Fruit fly (Drosophila melanogaster) whole organism, embryonic: ENCODE results near the gene Caf1-55.
A peak's percentile ranks its signal among the peaks of the same experiment; 100 is the strongest.

ENCODE experiments used
- Abd-B ChIP-seq: fragments of 200-800 bp; sonication (Bioruptor generic); optimal IDR thresholded peaks from 2 replicates; lab custom pipeline; 2018; ENCODE audit warnings: missing biosample characterization, mild to moderate bottlenecking, missing genetic modification characterization, moderate library complexity
- Adf1 ChIP-seq: fragments of 200-800 bp; sonication (Bioruptor generic); IDR thresholded peaks from 2 replicates; pipeline ENCODE4 v1.3.6; 2022; ENCODE audit warnings: missing biosample characterization, missing genetic modification characterization
- BtbVII ChIP-seq: fragments of 200-800 bp; sonication (Bioruptor generic); optimal IDR thresholded peaks from 3 replicates; lab custom pipeline; 2017; ENCODE audit warnings: missing biosample characterization, mild to moderate bottlenecking, missing genetic modification characterization
- CG11456 ChIP-seq: fragments of 200-800 bp; sonication (Bioruptor generic); IDR thresholded peaks from 3 replicates; pipeline ENCODE4 v1.3.6; 2022; ENCODE audit warnings: missing biosample characterization, missing genetic modification characterization
- CG11723 ChIP-seq: fragments of 200-800 bp; sonication (Bioruptor generic); optimal IDR thresholded peaks from 2 replicates; lab custom pipeline; 2017; ENCODE audit warnings: missing biosample characterization, mild to moderate bottlenecking, missing genetic modification characterization
- CG12071 ChIP-seq: fragments of 200-800 bp; sonication (Bioruptor generic); optimal IDR thresholded peaks from 3 replicates; lab custom pipeline; 2018; ENCODE audit warnings: missing biosample characterization, mild to moderate bottlenecking, missing genetic modification characterization
- CG16815 ChIP-seq: fragments of 200-800 bp; sonication (Bioruptor generic); optimal IDR thresholded peaks from 3 replicates; lab custom pipeline; 2017; ENCODE audit warnings: missing biosample characterization, mild to moderate bottlenecking, missing genetic modification characterization
- CG17186 ChIP-seq: fragments of 200-800 bp; sonication (Bioruptor generic); optimal IDR thresholded peaks from 3 replicates; lab custom pipeline; 2017; ENCODE audit warnings: missing biosample characterization, missing genetic modification reagents, missing genetic modification characterization
- CG18599 ChIP-seq: fragments of 200-800 bp; sonication (Bioruptor generic); optimal IDR thresholded peaks from 3 replicates; lab custom pipeline; 2017; ENCODE audit warnings: missing biosample characterization, missing genetic modification characterization, mild to moderate bottlenecking, moderate library complexity, missing genetic modification reagents
- CG2120 ChIP-seq: fragments of 200-800 bp; sonication (Bioruptor generic); optimal IDR thresholded peaks from 3 replicates; lab custom pipeline; 2016; ENCODE audit warnings: missing biosample characterization, missing genetic modification characterization
- CG2875 ChIP-seq: fragments of 200-800 bp; sonication (Bioruptor generic); optimal IDR thresholded peaks from 2 replicates; lab custom pipeline; 2017; ENCODE audit warnings: missing biosample characterization, mild to moderate bottlenecking, missing genetic modification characterization, missing genetic modification reagents
- CG34422 ChIP-seq: fragments of 200-800 bp; sonication (Bioruptor generic); IDR thresholded peaks from 3 replicates; pipeline ENCODE4 v1.3.6; 2022; ENCODE audit warnings: missing biosample characterization, missing genetic modification characterization
- CG6272 ChIP-seq: fragments of 200-800 bp; sonication (Bioruptor generic); IDR thresholded peaks from 2 replicates; pipeline ENCODE4 v1.3.6; 2022; ENCODE audit warnings: missing biosample characterization, missing genetic modification characterization
- CG6654 ChIP-seq: fragments of 200-800 bp; sonication (Bioruptor generic); optimal IDR thresholded peaks from 2 replicates; lab custom pipeline; 2017; ENCODE audit warnings: missing biosample characterization, mild to moderate bottlenecking, missing genetic modification characterization
- CG6791 ChIP-seq: fragments of 200-800 bp; sonication (Bioruptor generic); IDR thresholded peaks from 3 replicates; pipeline ENCODE4 v1.3.6; 2022; ENCODE audit warnings: missing biosample characterization, missing genetic modification characterization; ENCODE audit not compliant: partially characterized antibody
- CG6813 ChIP-seq: fragments of 200-800 bp; sonication (Bioruptor generic); optimal IDR thresholded peaks from 2 replicates; lab custom pipeline; 2017; ENCODE audit warnings: missing biosample characterization, missing genetic modification characterization, mild to moderate bottlenecking, moderate library complexity, missing genetic modification reagents
- CG7928 ChIP-seq: fragments of 200-800 bp; sonication (Bioruptor generic); optimal IDR thresholded peaks from 2 replicates; lab custom pipeline; 2017; ENCODE audit warnings: missing biosample characterization, mild to moderate bottlenecking, missing genetic modification characterization
- CG8388 ChIP-seq: fragments of 200-800 bp; sonication (Bioruptor generic); optimal IDR thresholded peaks from 2 replicates; lab custom pipeline; 2019; ENCODE audit warnings: missing biosample characterization, mild to moderate bottlenecking, missing genetic modification characterization, moderate library complexity
- CG8924 ChIP-seq: fragments of 200-800 bp; optimal IDR thresholded peaks from 3 replicates; lab custom pipeline; 2019; ENCODE audit warnings: missing biosample characterization, mild to moderate bottlenecking, missing genetic modification characterization, moderate library complexity
- CTCF ChIP-seq: fragments of 200-800 bp; sonication (Bioruptor generic); optimal IDR thresholded peaks from 2 replicates; lab custom pipeline; 2017; ENCODE audit warnings: missing biosample characterization, mild to moderate bottlenecking, missing genetic modification characterization, moderate library complexity
- Dfd ChIP-seq, 2 experiments: fragments of >200 bp; optimal IDR thresholded peaks; 2 replicates each; lab custom pipeline; 2017; ENCODE audit warnings: missing biosample characterization in 2 of 2, missing genetic modification characterization in 2 of 2
- Dll ChIP-seq: fragments of 200-800 bp; sonication (Bioruptor generic); IDR thresholded peaks from 4 replicates; pipeline ENCODE4 v1.3.6; 2022; ENCODE audit warnings: missing biosample characterization, missing genetic modification characterization; ENCODE audit not compliant: partially characterized antibody
- Ets97D ChIP-seq: fragments of 200-800 bp; sonication (Bioruptor generic); optimal IDR thresholded peaks from 3 replicates; lab custom pipeline; 2016; ENCODE audit warnings: missing biosample characterization, missing genetic modification characterization
- HLH54F ChIP-seq: fragments of 200-800 bp; sonication (Bioruptor generic); optimal IDR thresholded peaks from 3 replicates; lab custom pipeline; 2016; ENCODE audit warnings: missing biosample characterization, missing genetic modification characterization
- Hr3 ChIP-seq: fragments of 200-800 bp; sonication (Bioruptor generic); optimal IDR thresholded peaks from 3 replicates; lab custom pipeline; 2016; ENCODE audit warnings: missing biosample characterization, missing genetic modification characterization
- Med ChIP-seq: fragments of 200-800 bp; sonication (Bioruptor generic); peaks from one replicate; lab custom pipeline; 2016; ENCODE audit warnings: missing biosample characterization, missing genetic modification characterization, mild to moderate bottlenecking, inconsistent platforms, moderate library complexity
- Rx ChIP-seq: fragments of 200-800 bp; sonication (Bioruptor generic); IDR thresholded peaks from 2 replicates; pipeline ENCODE4 v1.3.6; 2022; ENCODE audit warnings: missing biosample characterization, missing genetic modification characterization
- Six4 ChIP-seq: fragments of 200-800 bp; sonication (Bioruptor generic); optimal IDR thresholded peaks from 2 replicates; lab custom pipeline; 2016; ENCODE audit warnings: missing biosample characterization, missing genetic modification characterization
- cad ChIP-seq: fragments of >200 bp; optimal IDR thresholded peaks from 2 replicates; lab custom pipeline; 2017; ENCODE audit warnings: missing biosample characterization, missing genetic modification characterization
- cas ChIP-seq: fragments of 200-800 bp; sonication (Bioruptor generic); IDR thresholded peaks from 2 replicates; pipeline ENCODE4 v1.3.6; 2022; ENCODE audit warnings: missing biosample characterization, missing genetic modification characterization
- crc ChIP-seq: fragments of 200-800 bp; sonication (Bioruptor generic); optimal IDR thresholded peaks from 2 replicates; lab custom pipeline; 2016; ENCODE audit warnings: missing biosample characterization, missing genetic modification characterization
- dmrt11E ChIP-seq: fragments of 200-800 bp; sonication (Bioruptor generic); optimal IDR thresholded peaks from 3 replicates; lab custom pipeline; 2018; ENCODE audit warnings: missing biosample characterization, mild to moderate bottlenecking, missing genetic modification characterization, moderate library complexity
- gsb-n ChIP-seq: fragments of 200-800 bp; sonication (Bioruptor generic); optimal IDR thresholded peaks from 3 replicates; lab custom pipeline; 2018; ENCODE audit warnings: missing biosample characterization, mild to moderate bottlenecking, missing genetic modification characterization
- hkb ChIP-seq, 2 experiments: fragments of 200-800 bp in 1 of 2; fragments of >200 bp in 1 of 2; sonication (Bioruptor generic) in 1 of 2; IDR thresholded peaks in 1 of 2; optimal IDR thresholded peaks in 1 of 2; 2 replicates each; pipeline versions ENCODE4 v1.3.6 to Lab custom; 2017 to 2022; ENCODE audit warnings: missing biosample characterization in 1 of 2, missing genetic modification characterization in 1 of 2
- kay ChIP-seq: fragments of 200-800 bp; sonication (Bioruptor generic); optimal IDR thresholded peaks from 2 replicates; lab custom pipeline; 2016; ENCODE audit warnings: missing biosample characterization, missing genetic modification characterization
- kni ChIP-seq: fragments of 200-800 bp; sonication (Bioruptor generic); optimal IDR thresholded peaks from 3 replicates; lab custom pipeline; 2017; ENCODE audit warnings: mild to moderate bottlenecking, missing biosample characterization, missing genetic modification reagents, missing genetic modification characterization
- knrl ChIP-seq: fragments of 200-800 bp; sonication (Bioruptor generic); IDR thresholded peaks from 3 replicates; pipeline ENCODE4 v1.3.6; 2022; ENCODE audit warnings: missing biosample characterization, missing genetic modification characterization; ENCODE audit not compliant: partially characterized antibody
- mld ChIP-seq: fragments of 200-800 bp; sonication (Bioruptor generic); IDR thresholded peaks from 3 replicates; pipeline ENCODE4 v1.3.6; 2022; ENCODE audit warnings: missing biosample characterization, missing genetic modification characterization; ENCODE audit not compliant: partially characterized antibody
- pzg ChIP-seq: fragments of 200-800 bp; sonication (Bioruptor generic); optimal IDR thresholded peaks from 3 replicates; lab custom pipeline; 2018; ENCODE audit warnings: missing biosample characterization, mild to moderate bottlenecking, missing genetic modification characterization, moderate library complexity
- rib ChIP-seq: fragments of 200-800 bp; sonication (Bioruptor generic); IDR thresholded peaks from 2 replicates; pipeline ENCODE4 v1.3.6; 2022; ENCODE audit warnings: missing biosample characterization, missing genetic modification characterization
- ro ChIP-seq: fragments of 200-800 bp; sonication (Bioruptor generic); IDR thresholded peaks from 2 replicates; pipeline ENCODE4 v1.3.6; 2022; ENCODE audit warnings: missing biosample characterization, missing genetic modification characterization
- run ChIP-seq: fragments of 200-800 bp; sonication (Bioruptor generic); optimal IDR thresholded peaks from 3 replicates; lab custom pipeline; 2018; ENCODE audit warnings: missing biosample characterization, mild to moderate bottlenecking, missing genetic modification characterization
- sens-2 ChIP-seq: fragments of 200-800 bp; sonication (Bioruptor generic); IDR thresholded peaks from 2 replicates; pipeline ENCODE4 v1.3.6; 2022; ENCODE audit warnings: missing biosample characterization, missing genetic modification characterization
- sna ChIP-seq: fragments of 200-800 bp; sonication (Bioruptor generic); IDR thresholded peaks from 2 replicates; pipeline ENCODE4 v1.3.6; 2022; ENCODE audit warnings: missing biosample characterization, missing genetic modification characterization; ENCODE audit not compliant: partially characterized antibody
- so ChIP-seq: fragments of 200-800 bp; sonication (Bioruptor generic); IDR thresholded peaks from 3 replicates; pipeline ENCODE4 v1.3.6; 2022; ENCODE audit warnings: missing biosample characterization, missing genetic modification characterization
- sr ChIP-seq: fragments of 200-800 bp; sonication (Bioruptor generic); IDR thresholded peaks from 3 replicates; pipeline ENCODE4 v1.3.6; 2022; ENCODE audit warnings: missing biosample characterization, missing genetic modification characterization
- ssp ChIP-seq: fragments of 200-800 bp; sonication (Bioruptor generic); IDR thresholded peaks from 2 replicates; pipeline ENCODE4 v1.3.6; 2022; ENCODE audit warnings: missing biosample characterization, missing genetic modification characterization
- usp ChIP-seq: fragments of >200 bp; optimal IDR thresholded peaks from 2 replicates; lab custom pipeline; 2017; ENCODE audit warnings: missing biosample characterization, missing genetic modification characterization
- wdn ChIP-seq: fragments of 200-800 bp; sonication (Bioruptor generic); IDR thresholded peaks from 2 replicates; pipeline ENCODE4 v1.3.6; 2022; ENCODE audit warnings: missing biosample characterization, missing genetic modification characterization
- wek ChIP-seq: fragments of 200-800 bp; sonication (Bioruptor generic); optimal IDR thresholded peaks from 3 replicates; lab custom pipeline; 2018; ENCODE audit warnings: missing biosample characterization, mild to moderate bottlenecking, missing genetic modification characterization, moderate library complexity

Gene Caf1-55

DNA sequence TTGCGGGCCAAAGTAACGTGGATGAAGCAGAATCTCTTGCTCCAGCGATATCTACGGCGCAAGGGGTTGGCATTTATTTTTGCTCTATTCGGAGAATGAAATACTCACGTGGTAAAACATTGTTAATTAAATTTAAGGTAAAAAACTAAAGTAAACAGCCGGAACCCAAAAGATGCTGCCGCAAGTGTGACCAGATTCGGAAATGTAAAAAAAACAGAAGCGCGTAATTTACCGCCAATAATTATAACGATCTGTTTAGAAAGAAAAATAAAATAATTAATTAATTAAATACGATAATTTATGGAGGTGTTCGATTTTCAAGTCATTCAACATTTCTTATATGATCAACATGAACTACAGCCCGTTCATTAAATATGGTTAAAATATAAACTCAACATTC lies 2.4 kb upstream of the Caf1-55 start, which contains the start of gene Polr2G (continued):
- TF ChIP-seq run (no peak), crc (GFP tag; lab: Kevin White, UChicago) (no peak), CTCF (GFP tag; lab: Kevin White, UChicago) (no peak), usp (no peak), CG2120 (GFP tag; lab: Kevin White, UChicago) (no peak), Ets97D (GFP tag; lab: Kevin White, UChicago) (peak; percentile 4), dmrt11E (no peak), cad (GFP tag; lab: Kevin White, UChicago) (no peak), CG2875 (GFP tag; lab: Kevin White, UChicago) (no peak), Med (no peak), CG11723 (GFP tag; lab: Kevin White, UChicago) (no peak), wdn (GFP tag; lab: Robert Waterston, UW) (no peak), CG8388 (GFP tag; lab: Kevin White, UChicago) (no peak), pzg (peak; percentile 19), CG7928 (GFP tag; lab: Kevin White, UChicago) (no peak), CG34422 (GFP tag; lab: Robert Waterston, UW) (peak; percentile 13; the same call in 1 of the 3 replicates), sens-2 (GFP tag; lab: Robert Waterston, UW) (no peak), CG17186 (no peak), Dfd (GFP tag; optimal IDR thresholded peaks at IDR 0.05; lab: Kevin White, UChicago) (no peak), so (GFP tag; lab: Robert Waterston, UW) (no peak), gsb-n (no peak), Dll (GFP tag; lab: Robert Waterston, UW) (peak; percentile 28; the same call in 1 of the 4 replicates), CG16815 (no peak), kay (GFP tag; lab: Kevin White, UChicago) (no peak)

DNA sequence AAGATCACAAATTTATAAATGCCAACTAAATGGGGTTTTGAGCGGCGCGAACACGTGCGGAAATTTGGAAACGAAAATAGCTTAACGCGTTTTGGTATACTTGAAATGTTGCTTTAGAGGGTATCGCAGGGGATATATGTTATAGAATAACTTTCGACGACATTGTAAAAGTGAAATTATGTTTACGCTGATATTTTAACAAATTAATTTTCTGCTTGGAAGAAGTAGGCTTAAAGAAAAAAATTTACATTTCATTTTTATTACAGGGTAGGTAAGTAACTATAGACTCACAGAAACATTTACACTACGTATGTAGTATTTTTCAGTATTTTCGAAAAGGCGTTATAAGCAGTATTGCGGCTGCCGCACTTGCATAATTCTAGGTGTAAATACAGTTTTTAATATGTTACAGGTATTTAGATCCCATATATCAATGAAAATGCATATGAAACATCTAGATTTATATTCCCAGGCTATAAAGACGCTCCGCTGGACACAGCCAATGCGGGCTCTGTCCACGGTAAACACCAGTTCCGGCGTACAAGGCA lies 4.0 kb downstream of the Caf1-55 start, which contains the start of the genes Art3 and mRpS10:
Art3 (minus strand) TSS at position 80 of the 548 bp plus-strand sequence.
mRpS10 (plus strand) TSS at position 337 of the 548 bp plus-strand sequence.
- peak; percentile 100 for TF ChIP-seq Hr3 (GFP tag; lab: Kevin White, UChicago)
- TF ChIP-seq cas, result peak; percentile 99
- TF ChIP-seq BtbVII (GFP tag; lab: Kevin White, UChicago), result peak; percentile 100
- TF ChIP-seq kni, result peak; percentile 99
- peak; percentile 100 for TF ChIP-seq Abd-B (GFP tag; lab: Kevin White, UChicago)
- TF ChIP-seq CG12071 (GFP tag; lab: Kevin White, UChicago), result peak; percentile 100
- peak; percentile 51; the same call in 1 of the 3 replicates for TF ChIP-seq knrl (GFP tag; lab: Robert Waterston, UW)
- peak; percentile 97 for TF ChIP-seq ssp (GFP tag; lab: Robert Waterston, UW)
- peak; percentile 100 for TF ChIP-seq Rx
- peak; percentile 100 for TF ChIP-seq CG11456 (GFP tag; lab: Robert Waterston, UW)
- TF ChIP-seq CG6813 (GFP tag; lab: Kevin White, UChicago), result peak; percentile 100
- TF ChIP-seq rib, result peak; percentile 100
- peak; percentile 96 for TF ChIP-seq CG6654 (GFP tag; lab: Kevin White, UChicago)
- TF ChIP-seq CG18599 (GFP tag; lab: Kevin White, UChicago), result peak; percentile 100
- TF ChIP-seq Six4 (GFP tag; lab: Kevin White, UChicago), result peak; percentile 100
- TF ChIP-seq CG8388 (GFP tag; lab: Kevin White, UChicago), result peak; percentile 100
- peak; percentile 98 for TF ChIP-seq wek (GFP tag; lab: Kevin White, UChicago)
- TF ChIP-seq hkb (optimal IDR thresholded peaks at IDR 0.05; lab: Kevin White, UChicago), result peak; percentile 45
- peak; percentile 100 for TF ChIP-seq hkb (GFP tag; IDR thresholded peaks at IDR 0.05; lab: Robert Waterston, UW)
- TF ChIP-seq CG6791 (GFP tag; lab: Robert Waterston, UW), result no peak
- TF ChIP-seq sna, result peak; percentile 37; the same call in 1 of the 2 replicates
- peak; percentile 100 for TF ChIP-seq dmrt11E
- peak in 1 of 2 experiments; percentile 98 for TF ChIP-seq Dfd (GFP tag; optimal IDR thresholded peaks at IDR 0.05; lab: Kevin White, UChicago)
- TF ChIP-seq CG6272, result peak; percentile 100
- peak; percentile 100 for TF ChIP-seq CG8924
- TF ChIP-seq mld (GFP tag; lab: Robert Waterston, UW), result no peak
- TF ChIP-seq sr (GFP tag; lab: Robert Waterston, UW), result peak; percentile 99
- peak; percentile 100 for TF ChIP-seq HLH54F (GFP tag; lab: Kevin White, UChicago)
- peak; percentile 100 for TF ChIP-seq ro (GFP tag; lab: Robert Waterston, UW)
- peak; percentile 95 for TF ChIP-seq Adf1 (GFP tag; lab: Robert Waterston, UW)
